Fruit fly (Drosophila melanogaster) whole organism: ENCODE results near the gene kek3.

ENCODE experiments used
- CG8478 ChIP-seq: fragments of >200 bp; optimal IDR thresholded peaks from 2 replicates; lab custom pipeline; 2018; ENCODE audit warnings: inconsistent platforms
- Dll ChIP-seq: fragments of >200 bp; optimal IDR thresholded peaks from 2 replicates; lab custom pipeline; 2017
- EcR ChIP-seq, 2 experiments: fragments of >200 bp; optimal IDR thresholded peaks; 2 replicates each; lab custom pipeline; 2017; ENCODE audit warnings: missing biosample characterization in 2 of 2, missing genetic modification characterization in 2 of 2, missing genetic modification reagents in 2 of 2
- pan ChIP-seq: fragments of >200 bp; optimal IDR thresholded peaks from 2 replicates; lab custom pipeline; 2017
- psq ChIP-seq: fragments of >200 bp; optimal IDR thresholded peaks from 2 replicates; lab custom pipeline; 2017
- usp ChIP-seq: fragments of >200 bp; optimal IDR thresholded peaks from 2 replicates; lab custom pipeline; 2017; ENCODE audit warnings: missing biosample characterization, missing genetic modification characterization, mixed read lengths

DNA sequence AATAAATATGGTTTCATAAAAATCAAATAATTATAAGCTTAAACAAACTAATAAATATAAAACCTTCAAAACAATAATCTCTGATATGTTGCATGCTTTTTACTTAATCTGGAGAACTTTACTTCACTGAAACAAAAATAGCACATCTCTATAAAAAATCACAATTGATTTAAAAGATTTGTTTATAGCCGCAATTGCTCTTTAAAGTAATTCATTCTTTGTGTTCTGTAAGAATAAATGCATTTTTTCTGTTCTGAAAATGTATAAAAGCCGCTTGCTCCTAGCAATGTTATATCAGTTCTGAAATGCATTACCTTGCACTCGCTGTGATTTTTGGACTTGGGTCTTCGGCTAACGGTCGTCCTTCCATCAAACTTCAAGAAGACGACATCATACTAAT, 64.2 kb downstream of the kek3 start, which contains the start of gene CG11865:
- TF ChIP-seq psq (lab: Kevin White, UChicago) (no peak), CG8478 (no peak), usp (no peak), pan (no peak), EcR (GFP tag; optimal IDR thresholded peaks at IDR 0.05; lab: Kevin White, UChicago) (no peak), Dll (lab: Kevin White, UChicago) (no peak)
